Worm (Caenorhabditis elegans) whole organism, late embryonic: ENCODE results near the gene F43C11.10.

Experiments
- Y22D7AL.16 ChIP-seq: sonication (generic microtip); optimal IDR thresholded peaks from 2 replicates; lab custom pipeline; 2016; ENCODE audit warnings: missing genetic modification characterization, missing compliant biosample characterization
- ceh-22 ChIP-seq: sonication (generic microtip); optimal IDR thresholded peaks from 2 replicates; lab custom pipeline; 2017; ENCODE audit warnings: missing biosample characterization, missing genetic modification characterization
- fkh-10 ChIP-seq: fragments of 150-350 bp; optimal IDR thresholded peaks from 2 replicates; lab custom pipeline; 2014; ENCODE audit warnings: missing biosample characterization, missing genetic modification reagents, missing genetic modification characterization
- hlh-15 ChIP-seq: sonication (generic microtip); optimal IDR thresholded peaks from 2 replicates; lab custom pipeline; 2016; ENCODE audit warnings: missing genetic modification characterization, missing compliant biosample characterization
- pha-2 ChIP-seq: sonication (generic microtip); optimal IDR thresholded peaks from 2 replicates; lab custom pipeline; 2017; ENCODE audit warnings: mild to moderate bottlenecking, missing genetic modification characterization, missing compliant biosample characterization
- sox-4 ChIP-seq: sonication (generic microtip); optimal IDR thresholded peaks from 2 replicates; lab custom pipeline; 2017; ENCODE audit warnings: mild to moderate bottlenecking, missing genetic modification characterization, inconsistent platforms, missing compliant biosample characterization

DNA sequence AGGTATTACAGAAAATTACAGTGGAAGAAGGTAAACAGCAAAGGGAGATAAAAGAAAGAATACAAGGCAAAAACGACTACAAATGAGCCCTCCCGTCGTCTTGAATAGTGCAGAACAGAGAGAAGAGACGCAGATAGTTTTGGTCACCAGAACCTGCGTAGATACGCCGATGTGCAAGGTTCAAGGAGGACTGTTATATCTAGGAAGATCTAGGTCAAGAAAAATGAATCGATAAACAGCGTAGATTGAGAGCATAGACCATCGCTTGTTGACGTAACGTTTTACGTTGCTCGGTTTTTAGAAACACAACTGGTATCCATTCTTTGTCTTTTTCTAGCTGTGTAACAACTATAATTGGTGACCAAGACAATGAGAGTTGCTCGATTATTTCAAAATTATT is 51.6 kb downstream of the F43C11.10 start, which contains the start of gene B0281.5:
- TF ChIP-seq pha-2 (tag; lab: Kevin White, UChicago) (no peak), Y22D7AL.16 (tag; lab: Kevin White, UChicago) (no peak), fkh-10 (GFP tag; lab: Kevin White, UChicago) (no peak), hlh-15 (tag; lab: Kevin White, UChicago) (no peak), ceh-22 (tag; lab: Kevin White, UChicago) (no peak), sox-4 (tag; lab: Kevin White, UChicago) (no peak)
